Worm (Caenorhabditis elegans): ENCODE results near the gene pcdr-1.

DNA sequence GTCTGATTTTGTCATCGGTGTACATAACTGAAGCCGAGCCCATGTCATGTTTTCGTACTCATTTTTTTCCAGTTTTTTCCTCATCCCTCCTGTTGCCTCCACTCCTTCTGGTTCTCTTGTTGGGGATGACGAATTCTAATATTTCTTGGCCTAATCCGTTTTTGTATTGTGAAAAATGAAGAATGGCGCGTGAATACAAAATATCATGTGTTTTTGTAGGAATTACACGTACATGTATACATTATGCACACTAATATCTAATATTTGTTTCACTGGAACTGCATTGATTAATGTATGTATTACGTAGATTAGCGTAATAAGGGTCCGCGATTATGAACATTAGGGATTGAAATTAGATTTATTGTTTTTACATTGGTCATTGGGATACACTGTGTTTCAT is 10.9 kb upstream of the pcdr-1 start:
- TF ChIP-seq pha-4 (tag; optimal IDR thresholded peaks at IDR 0.05): no peak
- TF ChIP-seq nhr-11 (tag; optimal IDR thresholded peaks at IDR 0.05): no peak
- TF ChIP-seq dmd-4 (tag; optimal IDR thresholded peaks at IDR 0.05; ENCODE audit: borderline replicate concordance): no peak
- TF ChIP-seq ceh-9 (tag; optimal IDR thresholded peaks at IDR 0.05): no peak
- TF ChIP-seq C08G9.2 (tag; optimal IDR thresholded peaks at IDR 0.05): no peak
- TF ChIP-seq unc-42 (tag; optimal IDR thresholded peaks at IDR 0.05): no peak
- no peak for TF ChIP-seq Y22D7AL.16 (tag; optimal IDR thresholded peaks at IDR 0.05)
- TF ChIP-seq elt-2 (tag; optimal IDR thresholded peaks at IDR 0.05): no peak
